Fruit fly (Drosophila melanogaster) whole organism, embryonic: ENCODE measurements around the gene Cpr92A.

Experiments
- Adf1 ChIP-seq: fragments of 200-800 bp; sonication (Bioruptor generic); IDR thresholded peaks from 2 replicates; pipeline ENCODE4 v1.3.6; 2022; ENCODE audit warnings: missing biosample characterization, missing genetic modification characterization
- Atf-2 ChIP-seq: fragments of 200-800 bp; sonication (Bioruptor generic); optimal IDR thresholded peaks from 2 replicates; lab custom pipeline; 2016; ENCODE audit warnings: missing biosample characterization, missing genetic modification characterization
- Bgb ChIP-seq: fragments of 200-800 bp; sonication (Bioruptor generic); IDR thresholded peaks from 2 replicates; pipeline ENCODE4 v1.3.6; 2022; ENCODE audit warnings: missing biosample characterization, missing genetic modification characterization; ENCODE audit not compliant: partially characterized antibody
- CG1024 ChIP-seq: fragments of 200-800 bp; sonication (Bioruptor generic); IDR thresholded peaks from 2 replicates; pipeline ENCODE4 v1.3.6; 2022; ENCODE audit warnings: missing biosample characterization, missing genetic modification characterization
- CG10431 ChIP-seq: fragments of 200-800 bp; sonication (Bioruptor generic); optimal IDR thresholded peaks from 3 replicates; lab custom pipeline; 2018; ENCODE audit warnings: missing biosample characterization, mild to moderate bottlenecking, missing genetic modification characterization
- CG11247 ChIP-seq: fragments of 200-800 bp; sonication (Bioruptor generic); IDR thresholded peaks from 2 replicates; pipeline ENCODE4 v1.3.6; 2022; ENCODE audit warnings: missing biosample characterization, missing genetic modification characterization
- CG12391 ChIP-seq: fragments of 200-800 bp; sonication (Bioruptor generic); optimal IDR thresholded peaks from 3 replicates; lab custom pipeline; 2018; ENCODE audit warnings: missing biosample characterization, mild to moderate bottlenecking, missing genetic modification characterization, moderate library complexity
- CG13624 ChIP-seq: fragments of 200-800 bp; sonication (Bioruptor generic); optimal IDR thresholded peaks from 2 replicates; lab custom pipeline; 2016; ENCODE audit warnings: missing biosample characterization, missing genetic modification characterization
- CG13775 ChIP-seq: fragments of 200-800 bp; sonication (Bioruptor generic); optimal IDR thresholded peaks from 3 replicates; lab custom pipeline; 2017; ENCODE audit warnings: missing biosample characterization, mild to moderate bottlenecking, missing genetic modification characterization
- CG13894 ChIP-seq: fragments of 200-800 bp; sonication (Bioruptor generic); optimal IDR thresholded peaks from 3 replicates; lab custom pipeline; 2018; ENCODE audit warnings: missing biosample characterization, mild to moderate bottlenecking, missing genetic modification characterization, moderate library complexity
- CG15269 ChIP-seq: fragments of 200-800 bp; sonication (Bioruptor generic); optimal IDR thresholded peaks from 2 replicates; lab custom pipeline; 2018; ENCODE audit warnings: missing biosample characterization, mild to moderate bottlenecking, missing genetic modification characterization, moderate library complexity
- CG1603 ChIP-seq: fragments of 200-800 bp; sonication (Bioruptor generic); optimal IDR thresholded peaks from 2 replicates; lab custom pipeline; 2019; ENCODE audit warnings: missing biosample characterization, mild to moderate bottlenecking, missing genetic modification characterization, moderate library complexity
- CG17385 ChIP-seq: fragments of 200-800 bp; sonication (Bioruptor generic); optimal IDR thresholded peaks from 3 replicates; lab custom pipeline; 2018; ENCODE audit warnings: missing biosample characterization, mild to moderate bottlenecking, missing genetic modification characterization
- CG2129 ChIP-seq: fragments of 200-800 bp; sonication (Bioruptor generic); IDR thresholded peaks from 2 replicates; pipeline ENCODE4 v1.3.6; 2022; ENCODE audit warnings: missing biosample characterization, missing genetic modification characterization; ENCODE audit not compliant: partially characterized antibody
- CG3163 ChIP-seq: fragments of 200-800 bp; sonication (Bioruptor generic); optimal IDR thresholded peaks from 3 replicates; lab custom pipeline; 2016; ENCODE audit warnings: missing biosample characterization, missing genetic modification characterization
- CG33557 ChIP-seq: fragments of 200-800 bp; sonication (Bioruptor generic); optimal IDR thresholded peaks from 2 replicates; lab custom pipeline; 2019; ENCODE audit warnings: missing biosample characterization, mild to moderate bottlenecking, missing genetic modification characterization, moderate library complexity
- CG3407 ChIP-seq: fragments of 200-800 bp; sonication (Bioruptor generic); optimal IDR thresholded peaks from 2 replicates; lab custom pipeline; 2018; ENCODE audit warnings: missing biosample characterization, mild to moderate bottlenecking, missing genetic modification characterization
- CG4282 ChIP-seq: fragments of 200-800 bp; sonication (Bioruptor generic); optimal IDR thresholded peaks from 2 replicates; lab custom pipeline; 2016; ENCODE audit warnings: missing biosample characterization, missing genetic modification characterization
- CG8281 ChIP-seq: fragments of 200-800 bp; sonication (Bioruptor generic); optimal IDR thresholded peaks from 2 replicates; lab custom pipeline; 2018; ENCODE audit warnings: missing biosample characterization, mild to moderate bottlenecking, missing genetic modification characterization, moderate library complexity
- CoRest ChIP-seq: fragments of 200-800 bp; sonication (Bioruptor generic); optimal IDR thresholded peaks from 3 replicates; lab custom pipeline; 2018; ENCODE audit warnings: missing biosample characterization, mild to moderate bottlenecking, missing genetic modification characterization, moderate library complexity
- Doc3 ChIP-seq: fragments of 200-800 bp; sonication (Bioruptor generic); IDR thresholded peaks from 3 replicates; pipeline ENCODE4 v1.3.6; 2022; ENCODE audit warnings: missing biosample characterization, missing genetic modification characterization; ENCODE audit not compliant: partially characterized antibody
- Dp ChIP-seq: fragments of 200-800 bp; sonication (Bioruptor generic); optimal IDR thresholded peaks from 2 replicates; lab custom pipeline; 2018; ENCODE audit warnings: missing biosample characterization, mild to moderate bottlenecking, missing genetic modification characterization, moderate library complexity
- Drgx ChIP-seq: fragments of 200-800 bp; sonication (Bioruptor generic); IDR thresholded peaks from 2 replicates; pipeline ENCODE4 v1.3.6; 2022; ENCODE audit warnings: missing biosample characterization, missing genetic modification characterization
- E2f2 ChIP-seq: fragments of 200-800 bp; sonication (Bioruptor generic); IDR thresholded peaks from 2 replicates; pipeline ENCODE4 v1.3.6; 2022; ENCODE audit warnings: missing biosample characterization, missing genetic modification characterization
- Elba2 ChIP-seq: fragments of 200-800 bp; sonication (Bioruptor generic); optimal IDR thresholded peaks from 3 replicates; lab custom pipeline; 2016; ENCODE audit warnings: missing biosample characterization, missing genetic modification characterization
- Gsc ChIP-seq: fragments of 200-800 bp; sonication (Bioruptor generic); IDR thresholded peaks from 2 replicates; pipeline ENCODE4 v1.3.6; 2022; ENCODE audit warnings: missing biosample characterization, missing genetic modification characterization
- HHEX ChIP-seq: fragments of 200-800 bp; sonication (Bioruptor generic); optimal IDR thresholded peaks from 3 replicates; lab custom pipeline; 2017; ENCODE audit warnings: missing biosample characterization, mild to moderate bottlenecking, missing genetic modification characterization, missing genetic modification reagents
- HLHmδ ChIP-seq: fragments of 200-800 bp; sonication (Bioruptor generic); optimal IDR thresholded peaks from 2 replicates; lab custom pipeline; 2018; ENCODE audit warnings: missing biosample characterization, mild to moderate bottlenecking, missing genetic modification characterization, moderate library complexity
- Jarid2 ChIP-seq: fragments of 200-800 bp; sonication (Bioruptor generic); optimal IDR thresholded peaks from 3 replicates; lab custom pipeline; 2017; ENCODE audit warnings: mild to moderate bottlenecking, missing biosample characterization, missing genetic modification reagents, missing genetic modification characterization
- Max ChIP-seq: fragments of 200-800 bp; sonication (Bioruptor generic); optimal IDR thresholded peaks from 2 replicates; lab custom pipeline; 2016; ENCODE audit warnings: missing biosample characterization, mild to moderate bottlenecking, missing genetic modification characterization
- Mes4 ChIP-seq: fragments of 200-800 bp; sonication (Bioruptor generic); optimal IDR thresholded peaks from 2 replicates; lab custom pipeline; 2016; ENCODE audit warnings: missing biosample characterization, missing genetic modification characterization
- NK7.1 ChIP-seq: fragments of 200-800 bp; sonication (Bioruptor generic); optimal IDR thresholded peaks from 3 replicates; lab custom pipeline; 2016; ENCODE audit warnings: missing biosample characterization, missing genetic modification characterization
- PHDP ChIP-seq: fragments of 200-800 bp; sonication (Bioruptor generic); optimal IDR thresholded peaks from 3 replicates; lab custom pipeline; 2018; ENCODE audit warnings: missing biosample characterization, mild to moderate bottlenecking, missing genetic modification characterization, moderate library complexity
- Ptx1 ChIP-seq: fragments of 200-800 bp; sonication (Bioruptor generic); IDR thresholded peaks from 2 replicates; pipeline ENCODE4 v1.3.6; 2022; ENCODE audit warnings: missing biosample characterization, missing genetic modification characterization
- Sox100B ChIP-seq: fragments of 200-800 bp; sonication (Bioruptor generic); optimal IDR thresholded peaks from 3 replicates; lab custom pipeline; 2018; ENCODE audit warnings: missing biosample characterization, mild to moderate bottlenecking, missing genetic modification characterization
- az2 ChIP-seq: fragments of 200-800 bp; sonication (Bioruptor generic); optimal IDR thresholded peaks from 3 replicates; lab custom pipeline; 2016; ENCODE audit warnings: missing biosample characterization, missing genetic modification characterization
- bab2 ChIP-seq: fragments of 200-800 bp; sonication (Bioruptor generic); optimal IDR thresholded peaks from 2 replicates; lab custom pipeline; 2016; ENCODE audit warnings: missing biosample characterization, missing genetic modification characterization
- dati ChIP-seq: fragments of 200-800 bp; sonication (Bioruptor generic); IDR thresholded peaks from 2 replicates; pipeline ENCODE4 v1.3.6; 2022; ENCODE audit warnings: missing biosample characterization, missing genetic modification characterization
- en ChIP-seq: fragments of 200-800 bp; sonication (Bioruptor generic); optimal IDR thresholded peaks from 2 replicates; lab custom pipeline; 2016; ENCODE audit warnings: missing biosample characterization, missing genetic modification characterization
- eve ChIP-seq, 2 experiments: fragments of >200 bp; optimal IDR thresholded peaks; 2 replicates each; lab custom pipeline; 2017; ENCODE audit warnings: missing biosample characterization in 2 of 2, missing genetic modification characterization in 2 of 2
- grau ChIP-seq: fragments of 200-800 bp; optimal IDR thresholded peaks from 3 replicates; lab custom pipeline; 2019; ENCODE audit warnings: missing biosample characterization, mild to moderate bottlenecking, missing genetic modification characterization, moderate library complexity
- grn ChIP-seq: fragments of 200-800 bp; sonication (Bioruptor generic); optimal IDR thresholded peaks from 3 replicates; lab custom pipeline; 2017; ENCODE audit warnings: missing biosample characterization, missing genetic modification characterization
- h ChIP-seq: fragments of >200 bp; optimal IDR thresholded peaks from 2 replicates; lab custom pipeline; 2017
- her ChIP-seq: fragments of 200-800 bp; sonication (Bioruptor generic); optimal IDR thresholded peaks from 2 replicates; lab custom pipeline; 2016; ENCODE audit warnings: missing biosample characterization, missing genetic modification characterization
- hth ChIP-seq: fragments of >200 bp; optimal IDR thresholded peaks from 2 replicates; lab custom pipeline; 2017; ENCODE audit warnings: inconsistent platforms
- jumu ChIP-seq: fragments of 200-800 bp; sonication (Bioruptor generic); optimal IDR thresholded peaks from 3 replicates; lab custom pipeline; 2016; ENCODE audit warnings: missing biosample characterization, missing genetic modification characterization
- kah ChIP-seq: fragments of 200-800 bp; sonication (Bioruptor generic); optimal IDR thresholded peaks from 2 replicates; lab custom pipeline; 2018; ENCODE audit warnings: missing biosample characterization, mild to moderate bottlenecking, missing genetic modification characterization
- peb ChIP-seq: fragments of 200-800 bp; sonication (Bioruptor generic); IDR thresholded peaks from 2 replicates; pipeline ENCODE4 v1.3.6; 2022; ENCODE audit warnings: missing biosample characterization, missing genetic modification characterization
- ranshi ChIP-seq: fragments of 200-800 bp; sonication (Bioruptor generic); IDR thresholded peaks from 2 replicates; pipeline ENCODE4 v1.3.6; 2022; ENCODE audit warnings: missing biosample characterization, missing genetic modification characterization
- ro ChIP-seq: fragments of 200-800 bp; sonication (Bioruptor generic); IDR thresholded peaks from 2 replicates; pipeline ENCODE4 v1.3.6; 2022; ENCODE audit warnings: missing biosample characterization, missing genetic modification characterization
- shn ChIP-seq: fragments of 200-800 bp; sonication (Bioruptor generic); optimal IDR thresholded peaks from 3 replicates; lab custom pipeline; 2016; ENCODE audit warnings: missing biosample characterization, missing genetic modification characterization
- sisA ChIP-seq: fragments of 200-800 bp; sonication (Bioruptor generic); IDR thresholded peaks from 2 replicates; pipeline ENCODE4 v1.3.6; 2022; ENCODE audit warnings: missing biosample characterization, missing genetic modification characterization

Gene Cpr92A

DNA sequence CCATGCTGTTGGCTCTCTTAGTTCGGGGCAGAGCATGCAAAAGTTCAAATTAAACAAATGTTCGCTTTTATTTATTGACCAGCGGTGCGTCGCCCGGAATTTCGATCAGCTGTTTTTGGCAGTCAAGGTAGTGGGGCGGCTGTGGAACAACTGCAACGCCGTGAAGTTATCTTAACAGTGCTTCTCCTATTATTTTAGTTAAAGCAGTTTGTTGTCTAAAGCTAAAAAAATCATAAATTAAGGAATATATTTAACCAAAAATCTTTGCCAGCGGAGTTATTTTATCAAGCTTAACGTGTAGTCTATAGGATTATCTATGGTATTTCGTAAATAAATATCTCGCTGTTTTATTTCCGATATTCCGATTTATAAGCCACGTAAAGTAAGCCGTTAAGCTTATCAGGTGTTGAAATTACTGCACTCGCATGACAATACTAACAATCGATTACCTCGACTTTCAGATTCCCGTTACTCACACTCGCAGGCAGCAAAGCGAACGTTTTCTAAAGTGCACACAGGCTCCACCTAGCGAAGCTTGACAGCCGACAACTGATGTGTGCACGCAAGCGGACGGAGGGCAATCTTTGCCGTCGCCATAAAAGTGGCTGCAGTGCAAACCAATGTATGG lies 49.6 kb upstream of the Cpr92A start, which contains the start of the genes CG6195 and CG31220 (continued):
- TF ChIP-seq CG3407 (GFP tag; lab: Kevin White, UChicago) (no peak), Bgb (GFP tag; lab: Robert Waterston, UW) (peak; percentile 37; the same call in 1 of the 2 replicates), Elba2 (GFP tag; lab: Kevin White, UChicago) (no peak), Dp (GFP tag; lab: Kevin White, UChicago) (peak; percentile 42), bab2 (no peak), ro (GFP tag; lab: Robert Waterston, UW) (no peak), CG1024 (GFP tag; lab: Robert Waterston, UW) (no peak), en (no peak), ranshi (GFP tag; lab: Robert Waterston, UW) (no peak), CG3163 (peak; percentile 31), CG17385 (GFP tag; lab: Kevin White, UChicago) (no peak), kah (GFP tag; lab: Kevin White, UChicago) (no peak), CG12391 (tag; lab: Kevin White, UChicago) (peak; percentile 29), grn (GFP tag; lab: Kevin White, UChicago) (no peak), CG11247 (GFP tag; lab: Robert Waterston, UW) (peak; percentile 33; the same call in 1 of the 2 replicates), Adf1 (GFP tag; lab: Robert Waterston, UW) (no peak), her (GFP tag; lab: Kevin White, UChicago) (peak; percentile 44), h (lab: Kevin White, UChicago) (no peak), Sox100B (GFP tag; lab: Kevin White, UChicago) (no peak), CoRest (tag; lab: Kevin White, UChicago) (peak; percentile 51), CG13894 (tag; lab: Kevin White, UChicago) (no peak), hth (lab: Kevin White, UChicago) (no peak), PHDP (tag; lab: Kevin White, UChicago) (no peak), peb (GFP tag; lab: Robert Waterston, UW) (no peak), CG15269 (no peak), eve (GFP tag; optimal IDR thresholded peaks at IDR 0.05; lab: Kevin White, UChicago) (no peak), Ptx1 (GFP tag; lab: Robert Waterston, UW) (no peak), Atf-2 (GFP tag; lab: Kevin White, UChicago) (peak; percentile 1), dati (GFP tag; lab: Robert Waterston, UW) (no peak), CG4282 (GFP tag; lab: Kevin White, UChicago) (peak; percentile 26), Drgx (GFP tag; lab: Robert Waterston, UW) (no peak), CG2129 (GFP tag; lab: Robert Waterston, UW) (no peak), Gsc (GFP tag; lab: Robert Waterston, UW) (no peak), shn (GFP tag; lab: Kevin White, UChicago) (no peak), CG13775 (peak; percentile 36), jumu (GFP tag; lab: Kevin White, UChicago) (no peak), CG10431 (GFP tag; lab: Kevin White, UChicago) (peak; percentile 17), E2f2 (GFP tag; lab: Robert Waterston, UW) (peak; percentile 40; the same call in 1 of the 2 replicates), CG8281 (tag; lab: Kevin White, UChicago) (no peak), CG13624 (GFP tag; lab: Kevin White, UChicago) (no peak), Mes4 (peak; percentile 28), HHEX (no peak), Doc3 (no peak), CG33557 (GFP tag; lab: Kevin White, UChicago) (no peak), sisA (no peak), HLHmδ (GFP tag; lab: Kevin White, UChicago) (no peak), az2 (GFP tag; lab: Kevin White, UChicago) (peak; percentile 13), NK7.1 (GFP tag; lab: Kevin White, UChicago) (no peak), grau (peak; percentile 24), CG1603 (tag; lab: Kevin White, UChicago) (peak; percentile 100), Jarid2 (GFP tag; lab: Kevin White, UChicago) (no peak), Max (GFP tag; lab: Kevin White, UChicago) (no peak)
